Worm (Caenorhabditis elegans): Measurements from ENCODE around the gene W04B5.3.

DNA sequence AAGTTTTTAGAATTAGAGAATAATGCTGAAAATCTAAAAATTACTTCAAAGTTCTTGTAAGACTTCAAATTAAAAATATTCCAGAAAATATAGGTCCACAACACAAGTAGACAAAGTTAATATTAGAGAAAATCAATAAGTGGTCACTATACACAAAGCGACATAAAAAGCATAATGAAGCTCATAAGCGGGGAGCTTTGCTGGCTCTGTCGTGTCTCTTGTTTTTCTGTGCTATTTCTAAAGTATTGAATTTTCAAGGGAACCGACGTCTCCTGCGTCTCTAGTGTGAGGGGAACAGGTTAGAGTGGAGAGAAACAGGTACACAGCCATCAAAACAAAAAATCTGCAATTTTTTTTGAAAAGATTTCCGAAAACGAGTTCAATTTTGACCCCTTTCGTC, 20.2 kb downstream of the W04B5.3 start, which contains the start of gene E02H9.13:
- TF ChIP-seq dmd-4 (tag; optimal IDR thresholded peaks at IDR 0.05; ENCODE audit: borderline replicate concordance) (no peak), sox-4 (tag; optimal IDR thresholded peaks at IDR 0.05) (no peak), lim-6 (tag; optimal IDR thresholded peaks at IDR 0.05) (no peak), pag-3 (tag; optimal IDR thresholded peaks at IDR 0.05; ENCODE audit: borderline replicate concordance) (no peak), ama-1 (optimal IDR thresholded peaks at IDR 0.05) (no peak), hlh-13 (GFP tag; optimal IDR thresholded peaks at IDR 0.05) (no peak), unc-3 (GFP tag; conservative IDR thresholded peaks at IDR 0.05) (no peak), unc-3 (tag; optimal IDR thresholded peaks at IDR 0.05) (no peak), unc-86 (tag; optimal IDR thresholded peaks at IDR 0.05) (no peak), K09A11.1 (tag; optimal IDR thresholded peaks at IDR 0.05; ENCODE audit: insufficient read depth) (no peak), odd-2 (tag; optimal IDR thresholded peaks at IDR 0.05) (no peak), pqm-1 (tag; optimal IDR thresholded peaks at IDR 0.05) (no peak), nfya-1 (tag; optimal IDR thresholded peaks at IDR 0.05) (no peak), tbx-2 (tag; optimal IDR thresholded peaks at IDR 0.05) (no peak)

Measured in whole organism, late embryonic.